Fruit fly (Drosophila melanogaster) whole organism, embryonic: ENCODE data around the gene Cap-D3.

Experiments
- CG10267 ChIP-seq: fragments of 200-800 bp; sonication (Bioruptor generic); optimal IDR thresholded peaks from 2 replicates; lab custom pipeline; 2018; ENCODE audit warnings: missing biosample characterization, mild to moderate bottlenecking, missing genetic modification characterization, moderate library complexity
- CG10431 ChIP-seq: fragments of 200-800 bp; sonication (Bioruptor generic); optimal IDR thresholded peaks from 3 replicates; lab custom pipeline; 2018; ENCODE audit warnings: missing biosample characterization, mild to moderate bottlenecking, missing genetic modification characterization
- CG10565 ChIP-seq: fragments of 200-800 bp; sonication (Bioruptor generic); optimal IDR thresholded peaks from 3 replicates; lab custom pipeline; 2016; ENCODE audit warnings: missing biosample characterization, mild to moderate bottlenecking, missing genetic modification characterization
- CG10979 ChIP-seq: fragments of 200-800 bp; sonication (Bioruptor generic); optimal IDR thresholded peaks from 2 replicates; lab custom pipeline; 2018; ENCODE audit warnings: missing biosample characterization, mild to moderate bottlenecking, missing genetic modification characterization, moderate library complexity
- CG11723 ChIP-seq: fragments of 200-800 bp; sonication (Bioruptor generic); optimal IDR thresholded peaks from 2 replicates; lab custom pipeline; 2017; ENCODE audit warnings: missing biosample characterization, mild to moderate bottlenecking, missing genetic modification characterization
- CG12219 ChIP-seq: fragments of 200-800 bp; sonication (Bioruptor generic); optimal IDR thresholded peaks from 3 replicates; lab custom pipeline; 2018; ENCODE audit warnings: missing biosample characterization, mild to moderate bottlenecking, missing genetic modification characterization
- CG1233 ChIP-seq: fragments of 200-800 bp; sonication (Bioruptor generic); optimal IDR thresholded peaks from 4 replicates; lab custom pipeline; 2018; ENCODE audit warnings: missing biosample characterization, mild to moderate bottlenecking, missing genetic modification characterization
- CG12769 ChIP-seq: fragments of 200-800 bp; sonication (Bioruptor generic); optimal IDR thresholded peaks from 2 replicates; lab custom pipeline; 2019; ENCODE audit warnings: missing biosample characterization, mild to moderate bottlenecking, missing genetic modification characterization, moderate library complexity
- CG13624 ChIP-seq: fragments of 200-800 bp; sonication (Bioruptor generic); optimal IDR thresholded peaks from 2 replicates; lab custom pipeline; 2016; ENCODE audit warnings: missing biosample characterization, missing genetic modification characterization
- CG14014 ChIP-seq: fragments of 200-800 bp; sonication (Bioruptor generic); IDR thresholded peaks from 2 replicates; pipeline ENCODE4 v1.3.6; 2022; ENCODE audit warnings: missing biosample characterization, missing genetic modification characterization
- CG14441 ChIP-seq: fragments of 200-800 bp; sonication (Bioruptor generic); IDR thresholded peaks from 2 replicates; pipeline ENCODE4 v1.3.6; 2022; ENCODE audit warnings: missing biosample characterization, missing genetic modification characterization
- CG14667 ChIP-seq: fragments of 200-800 bp; sonication (Bioruptor generic); IDR thresholded peaks from 2 replicates; pipeline ENCODE4 v1.3.6; 2022; ENCODE audit warnings: missing biosample characterization, missing genetic modification characterization
- CG15073 ChIP-seq: fragments of 200-800 bp; sonication (Bioruptor generic); optimal IDR thresholded peaks from 2 replicates; lab custom pipeline; 2016; ENCODE audit warnings: missing biosample characterization, missing genetic modification characterization
- CG15269 ChIP-seq: fragments of 200-800 bp; sonication (Bioruptor generic); optimal IDR thresholded peaks from 2 replicates; lab custom pipeline; 2018; ENCODE audit warnings: missing biosample characterization, mild to moderate bottlenecking, missing genetic modification characterization, moderate library complexity
- CG16815 ChIP-seq: fragments of 200-800 bp; sonication (Bioruptor generic); optimal IDR thresholded peaks from 3 replicates; lab custom pipeline; 2017; ENCODE audit warnings: missing biosample characterization, mild to moderate bottlenecking, missing genetic modification characterization
- CG17359 ChIP-seq: fragments of 200-800 bp; sonication (Bioruptor generic); optimal IDR thresholded peaks from 3 replicates; lab custom pipeline; 2018; ENCODE audit warnings: missing biosample characterization, mild to moderate bottlenecking, missing genetic modification characterization, moderate library complexity
- CG18764 ChIP-seq: fragments of 200-800 bp; sonication (Bioruptor generic); optimal IDR thresholded peaks from 3 replicates; lab custom pipeline; 2016; ENCODE audit warnings: missing biosample characterization, missing genetic modification characterization
- CG2199 ChIP-seq: fragments of 200-800 bp; sonication (Bioruptor generic); IDR thresholded peaks from 3 replicates; pipeline ENCODE4 v1.3.6; 2022; ENCODE audit warnings: missing biosample characterization, missing genetic modification characterization
- CG31441 ChIP-seq: fragments of 200-800 bp; sonication (Bioruptor generic); IDR thresholded peaks from 2 replicates; pipeline ENCODE4 v1.3.6; 2022; ENCODE audit warnings: missing biosample characterization, missing genetic modification characterization
- CG34376 ChIP-seq: fragments of 200-800 bp; sonication (Bioruptor generic); optimal IDR thresholded peaks from 2 replicates; lab custom pipeline; 2018; ENCODE audit warnings: missing biosample characterization, mild to moderate bottlenecking, missing genetic modification characterization
- CG3847 ChIP-seq: fragments of 200-800 bp; sonication (Bioruptor generic); IDR thresholded peaks from 2 replicates; pipeline ENCODE4 v1.3.6; 2022; ENCODE audit warnings: missing biosample characterization, missing genetic modification characterization
- CG4360 ChIP-seq: fragments of 200-800 bp; sonication (Bioruptor generic); IDR thresholded peaks from 2 replicates; pipeline ENCODE4 v1.3.6; 2022; ENCODE audit warnings: missing biosample characterization, missing genetic modification characterization
- CG4617 ChIP-seq: fragments of 200-800 bp; sonication (Bioruptor generic); optimal IDR thresholded peaks from 3 replicates; lab custom pipeline; 2016; ENCODE audit warnings: missing biosample characterization, missing genetic modification characterization, borderline replicate concordance
- CG6254 ChIP-seq: fragments of 200-800 bp; sonication (Bioruptor generic); optimal IDR thresholded peaks from 3 replicates; lab custom pipeline; 2017; ENCODE audit warnings: mild to moderate bottlenecking, missing biosample characterization, missing genetic modification reagents, missing genetic modification characterization
- CG7987 ChIP-seq: fragments of 200-800 bp; sonication (Bioruptor generic); optimal IDR thresholded peaks from 2 replicates; lab custom pipeline; 2018; ENCODE audit warnings: missing biosample characterization, mild to moderate bottlenecking, missing genetic modification characterization, moderate library complexity
- CG8089 ChIP-seq: fragments of 200-800 bp; sonication (Bioruptor generic); optimal IDR thresholded peaks from 3 replicates; lab custom pipeline; 2016; ENCODE audit warnings: missing biosample characterization, missing genetic modification characterization
- CG8388 ChIP-seq: fragments of 200-800 bp; sonication (Bioruptor generic); optimal IDR thresholded peaks from 2 replicates; lab custom pipeline; 2019; ENCODE audit warnings: missing biosample characterization, mild to moderate bottlenecking, missing genetic modification characterization, moderate library complexity
- CG8478 ChIP-seq: fragments of >200 bp; optimal IDR thresholded peaks from 2 replicates; lab custom pipeline; 2018
- CG8944 ChIP-seq: fragments of 200-800 bp; sonication (Bioruptor generic); optimal IDR thresholded peaks from 3 replicates; lab custom pipeline; 2016; ENCODE audit warnings: missing biosample characterization, missing genetic modification characterization
- CkIIα-i1 ChIP-seq: fragments of 200-800 bp; sonication (Bioruptor generic); IDR thresholded peaks from 2 replicates; pipeline ENCODE4 v1.3.6; 2022; ENCODE audit warnings: missing biosample characterization, missing genetic modification characterization
- Dek ChIP-seq: fragments of 200-800 bp; sonication (Bioruptor generic); optimal IDR thresholded peaks from 3 replicates; lab custom pipeline; 2019; ENCODE audit warnings: missing biosample characterization, mild to moderate bottlenecking, missing genetic modification characterization, moderate library complexity
- Gug ChIP-seq: fragments of 200-800 bp; sonication (Bioruptor generic); IDR thresholded peaks from 4 replicates; pipeline ENCODE4 v1.3.6; 2022; ENCODE audit warnings: missing biosample characterization, missing genetic modification characterization
- HHEX ChIP-seq: fragments of 200-800 bp; sonication (Bioruptor generic); optimal IDR thresholded peaks from 3 replicates; lab custom pipeline; 2017; ENCODE audit warnings: missing biosample characterization, mild to moderate bottlenecking, missing genetic modification characterization, missing genetic modification reagents
- HmgZ ChIP-seq: fragments of 200-800 bp; sonication (Bioruptor generic); optimal IDR thresholded peaks from 2 replicates; lab custom pipeline; 2018; ENCODE audit warnings: missing biosample characterization, mild to moderate bottlenecking, missing genetic modification characterization
- Max ChIP-seq: fragments of 200-800 bp; sonication (Bioruptor generic); optimal IDR thresholded peaks from 2 replicates; lab custom pipeline; 2016; ENCODE audit warnings: missing biosample characterization, mild to moderate bottlenecking, missing genetic modification characterization
- Nf-YC ChIP-seq: fragments of 200-800 bp; optimal IDR thresholded peaks from 3 replicates; lab custom pipeline; 2019; ENCODE audit warnings: missing biosample characterization, mild to moderate bottlenecking, missing genetic modification characterization, moderate library complexity
- Rx ChIP-seq: fragments of 200-800 bp; sonication (Bioruptor generic); IDR thresholded peaks from 2 replicates; pipeline ENCODE4 v1.3.6; 2022; ENCODE audit warnings: missing biosample characterization, missing genetic modification characterization
- Usf ChIP-seq: fragments of 200-800 bp; sonication (Bioruptor generic); optimal IDR thresholded peaks from 2 replicates; lab custom pipeline; 2017; ENCODE audit warnings: missing genotype, missing biosample characterization, missing genetic modification characterization
- ash1 ChIP-seq: fragments of 200-800 bp; sonication (Bioruptor generic); optimal IDR thresholded peaks from 2 replicates; lab custom pipeline; 2018; ENCODE audit warnings: missing biosample characterization, mild to moderate bottlenecking, missing genetic modification characterization
- dimm ChIP-seq: fragments of 200-800 bp; sonication (Bioruptor generic); IDR thresholded peaks from 2 replicates; pipeline ENCODE4 v1.3.6; 2022; ENCODE audit warnings: missing biosample characterization, missing genetic modification characterization
- emc ChIP-seq: fragments of 200-800 bp; sonication (Bioruptor generic); optimal IDR thresholded peaks from 2 replicates; lab custom pipeline; 2016; ENCODE audit warnings: missing biosample characterization, missing genetic modification characterization
- fu2 ChIP-seq: fragments of 200-800 bp; sonication (Bioruptor generic); optimal IDR thresholded peaks from 2 replicates; lab custom pipeline; 2016; ENCODE audit warnings: missing biosample characterization, missing genetic modification characterization
- grn ChIP-seq: fragments of 200-800 bp; sonication (Bioruptor generic); optimal IDR thresholded peaks from 3 replicates; lab custom pipeline; 2017; ENCODE audit warnings: missing biosample characterization, missing genetic modification characterization
- h ChIP-seq: fragments of >200 bp; optimal IDR thresholded peaks from 2 replicates; lab custom pipeline; 2017
- hb ChIP-seq: fragments of 200-800 bp; sonication (Bioruptor generic); IDR thresholded peaks from 3 replicates; pipeline ENCODE4 v1.3.6; 2022; ENCODE audit warnings: missing biosample characterization, missing genetic modification characterization; ENCODE audit not compliant: partially characterized antibody
- kah ChIP-seq: fragments of 200-800 bp; sonication (Bioruptor generic); optimal IDR thresholded peaks from 2 replicates; lab custom pipeline; 2018; ENCODE audit warnings: missing biosample characterization, mild to moderate bottlenecking, missing genetic modification characterization
- lmd ChIP-seq: fragments of 200-800 bp; sonication (Bioruptor generic); IDR thresholded peaks from 2 replicates; pipeline ENCODE4 v1.3.6; 2022; ENCODE audit warnings: missing biosample characterization, missing genetic modification characterization
- lola ChIP-seq, 3 experiments: fragments of >200 bp in 2 of 3; fragments of 200-800 bp in 1 of 3; sonication (Bioruptor generic) in 1 of 3; optimal IDR thresholded peaks; 2 replicates each; lab custom pipeline; 2017 to 2019; ENCODE audit warnings: missing biosample characterization in 3 of 3, missing genetic modification characterization in 3 of 3, mild to moderate bottlenecking in 1 of 3, moderate library complexity in 1 of 3
- sisA ChIP-seq: fragments of 200-800 bp; sonication (Bioruptor generic); IDR thresholded peaks from 2 replicates; pipeline ENCODE4 v1.3.6; 2022; ENCODE audit warnings: missing biosample characterization, missing genetic modification characterization
- tgo ChIP-seq: fragments of 200-800 bp; sonication (Bioruptor generic); IDR thresholded peaks from 3 replicates; pipeline ENCODE4 v1.3.6; 2022; ENCODE audit warnings: missing biosample characterization, missing genetic modification characterization
- trem ChIP-seq: fragments of 200-800 bp; optimal IDR thresholded peaks from 3 replicates; lab custom pipeline; 2019; ENCODE audit warnings: missing biosample characterization, mild to moderate bottlenecking, missing genetic modification characterization, moderate library complexity
- ttk ChIP-seq: fragments of 200-800 bp; sonication (Bioruptor generic); IDR thresholded peaks from 2 replicates; pipeline ENCODE4 v2.1.2; 2022; ENCODE audit warnings: missing biosample characterization, missing genetic modification characterization
- zfh1 ChIP-seq: fragments of 200-800 bp; sonication (Bioruptor generic); IDR thresholded peaks from 3 replicates; pipeline ENCODE4 v1.3.6; 2022; ENCODE audit warnings: missing biosample characterization, missing genetic modification characterization

The Cap-D3 gene

dm6 chr2L:5569503-5569902, 43.8 kb downstream of the Cap-D3 start (continued):
- TF ChIP-seq CG10979 (tag; lab: Kevin White, UChicago) (no peak), ash1 (no peak), dimm (no peak), CG14667 (GFP tag; lab: Robert Waterston, UW) (no peak), CG10565 (GFP tag; lab: Kevin White, UChicago) (no peak), CG14441 (no peak), CG17359 (no peak), CG8388 (no peak), CG8089 (GFP tag; lab: Kevin White, UChicago) (no peak), CG7987 (no peak), Max (GFP tag; lab: Kevin White, UChicago) (no peak), emc (GFP tag; lab: Kevin White, UChicago) (no peak), CG3847 (no peak), CG10267 (tag; lab: Kevin White, UChicago) (no peak), kah (no peak), ttk (no peak), CG11723 (GFP tag; lab: Kevin White, UChicago) (no peak), Nf-YC (no peak), CkIIα-i1 (GFP tag; lab: Robert Waterston, UW) (no peak), CG18764 (GFP tag; lab: Kevin White, UChicago) (no peak), CG14014 (peak; percentile 64; the same call in 1 of the 2 replicates), CG4617 (no peak), CG2199 (GFP tag; lab: Robert Waterston, UW) (no peak), CG15269 (tag; lab: Kevin White, UChicago) (peak; percentile 48), CG15073 (GFP tag; lab: Kevin White, UChicago) (no peak), CG12219 (no peak), Gug (GFP tag; lab: Robert Waterston, UW) (0 out of 4 replicates have a peak, but pooled peaks have one; percentile 17), CG12769 (tag; lab: Kevin White, UChicago) (no peak), tgo (no peak; the same call in 2 of the 3 replicates), sisA (GFP tag; lab: Robert Waterston, UW) (no peak), h (no peak), CG10431 (GFP tag; lab: Kevin White, UChicago) (no peak), fu2 (no peak), lmd (GFP tag; lab: Robert Waterston, UW) (peak; percentile 46; the same call in 1 of the 2 replicates), zfh1 (GFP tag; lab: Robert Waterston, UW) (0 out of 3 replicates have a peak, but pooled peaks have one; percentile 46), CG4360 (GFP tag; lab: Robert Waterston, UW) (no peak), lola (GFP tag; optimal IDR thresholded peaks at IDR 0.05; lab: Kevin White, UChicago) (no peak), Rx (no peak), CG34376 (no peak), hb (no peak), trem (tag; lab: Kevin White, UChicago) (no peak), Usf (GFP tag; lab: Kevin White, UChicago) (no peak), CG31441 (no peak), CG8944 (GFP tag; lab: Kevin White, UChicago) (no peak), CG8478 (no peak), CG13624 (GFP tag; lab: Kevin White, UChicago) (no peak), Dek (peak; percentile 22), CG6254 (GFP tag; lab: Kevin White, UChicago) (no peak), grn (GFP tag; lab: Kevin White, UChicago) (no peak), CG16815 (GFP tag; lab: Kevin White, UChicago) (no peak), HmgZ (tag; lab: Kevin White, UChicago) (no peak), HHEX (GFP tag; lab: Kevin White, UChicago) (peak; percentile 24), CG1233 (GFP tag; lab: Kevin White, UChicago) (no peak)
